Fruit fly (Drosophila melanogaster): Measurements from ENCODE around the gene Pdss2.

Gene Pdss2

dm6 chr3L:20991373-20991772 is 36.3 kb upstream of the Pdss2 start, which contains the start of gene CG12984:
Gene CG12984, plus strand, starts transcription at chr3L:20991673.
- TF ChIP-seq Hey (tag; optimal IDR thresholded peaks at IDR 0.05) (no peak), sens (GFP tag) (peak; percentile 70), stwl (tag; optimal IDR thresholded peaks at IDR 0.05) (peak; percentile 32), her (GFP tag; optimal IDR thresholded peaks at IDR 0.05) (no peak), Dp (GFP tag; optimal IDR thresholded peaks at IDR 0.05) (no peak), bbx (GFP tag; IDR thresholded peaks at IDR 0.05; ENCODE audit: partially characterized antibody) (0 out of 2 replicates have a peak, but pooled peaks have one; percentile 15)

dm6 chr3L:20999639-21000038 is 28.1 kb upstream of the Pdss2 start:
- TF ChIP-seq Dbx (GFP tag; IDR thresholded peaks at IDR 0.05) (0 out of 3 replicates have a peak, but pooled peaks have one; percentile 15), CG3281 (GFP tag; optimal IDR thresholded peaks at IDR 0.05) (no peak), CTCF (GFP tag; optimal IDR thresholded peaks at IDR 0.05) (peak; percentile 61), fru (optimal IDR thresholded peaks at IDR 0.05) (no peak), unc-4 (GFP tag; IDR thresholded peaks at IDR 0.05; ENCODE audit: partially characterized antibody) (no peak)

dm6 chr3L:21007364-21008254 is 20.1 kb upstream of the Pdss2 start:
- TF ChIP-seq CG31388 (GFP tag; optimal IDR thresholded peaks at IDR 0.05) (no peak), CG10274 (GFP tag; optimal IDR thresholded peaks at IDR 0.05) (no peak), CG4404 (GFP tag; IDR thresholded peaks at IDR 0.05) (no peak), phol (tag; optimal IDR thresholded peaks at IDR 0.05) (no peak), toy (GFP tag; IDR thresholded peaks at IDR 0.05) (no peak), Lpt (GFP tag; optimal IDR thresholded peaks at IDR 0.05) (no peak), Doc2 (GFP tag; IDR thresholded peaks at IDR 0.05) (no peak), repo (GFP tag; optimal IDR thresholded peaks at IDR 0.05) (no peak), ato (GFP tag; IDR thresholded peaks at IDR 0.05; ENCODE audit: partially characterized antibody) (no peak), D19B (GFP tag; optimal IDR thresholded peaks at IDR 0.05) (no peak), CG6175 (GFP tag; IDR thresholded peaks at IDR 0.05) (no peak), Hr3 (GFP tag; optimal IDR thresholded peaks at IDR 0.05) (no peak), CG43689 (GFP tag; IDR thresholded peaks at IDR 0.05) (no peak), CoRest (tag; optimal IDR thresholded peaks at IDR 0.05) (no peak), dan (GFP tag; IDR thresholded peaks at IDR 0.05) (no peak), CG18619 (GFP tag; optimal IDR thresholded peaks at IDR 0.05) (no peak), CG16815 (GFP tag; optimal IDR thresholded peaks at IDR 0.05) (no peak), CG4424 (GFP tag; optimal IDR thresholded peaks at IDR 0.05) (no peak), Atf3 (GFP tag; optimal IDR thresholded peaks at IDR 0.05) (no peak), Mes4 (GFP tag; optimal IDR thresholded peaks at IDR 0.05) (no peak), bowl (GFP tag; IDR thresholded peaks at IDR 0.05) (no peak), CG11085 (GFP tag; IDR thresholded peaks at IDR 0.05) (no peak), hkb (optimal IDR thresholded peaks at IDR 0.05) (no peak), hkb (GFP tag; IDR thresholded peaks at IDR 0.05) (peak; percentile 25; the same call in 1 of the 2 replicates), CG1792 (GFP tag; optimal IDR thresholded peaks at IDR 0.05) (no peak), Hmr (GFP tag; optimal IDR thresholded peaks at IDR 0.05) (no peak), GATAe (GFP tag; conservative IDR thresholded peaks at IDR 0.05) (no peak), CG6272 (GFP tag; IDR thresholded peaks at IDR 0.05) (no peak), CG14050 (GFP tag; IDR thresholded peaks at IDR 0.05) (no peak), zen (tag; optimal IDR thresholded peaks at IDR 0.05) (peak; percentile 64), NC2α (GFP tag; optimal IDR thresholded peaks at IDR 0.05) (peak; percentile 11), ac (GFP tag; optimal IDR thresholded peaks at IDR 0.05) (peak; percentile 79), CG10147 (GFP tag; optimal IDR thresholded peaks at IDR 0.05) (no peak), slbo (GFP tag; IDR thresholded peaks at IDR 0.05) (no peak), CG6654 (GFP tag; optimal IDR thresholded peaks at IDR 0.05) (no peak), Fer3 (tag; optimal IDR thresholded peaks at IDR 0.05) (no peak), gfzf (GFP tag; optimal IDR thresholded peaks at IDR 0.05) (no peak), Dp (GFP tag; optimal IDR thresholded peaks at IDR 0.05) (no peak)
